Fruit fly (Drosophila melanogaster) whole organism, embryonic: ENCODE data around the gene Ns4.

Experiments used
- Abd-B ChIP-seq: fragments of 200-800 bp; sonication (Bioruptor generic); optimal IDR thresholded peaks from 2 replicates; lab custom pipeline; 2018; ENCODE audit warnings: missing biosample characterization, mild to moderate bottlenecking, missing genetic modification characterization, moderate library complexity
- CG10209 ChIP-seq: fragments of 200-800 bp; sonication (Bioruptor generic); optimal IDR thresholded peaks from 3 replicates; lab custom pipeline; 2017; ENCODE audit warnings: missing biosample characterization, mild to moderate bottlenecking, missing genetic modification characterization, missing genetic modification reagents
- CG10321 ChIP-seq: fragments of 200-800 bp; sonication (Bioruptor generic); IDR thresholded peaks from 2 replicates; pipeline ENCODE4 v1.3.6; 2022; ENCODE audit warnings: missing biosample characterization, missing genetic modification characterization
- CG10462 ChIP-seq: fragments of 200-800 bp; sonication (Bioruptor generic); optimal IDR thresholded peaks from 2 replicates; lab custom pipeline; 2016; ENCODE audit warnings: missing biosample characterization, missing genetic modification characterization
- CG11696 ChIP-seq: fragments of 200-800 bp; sonication (Bioruptor generic); IDR thresholded peaks from 2 replicates; pipeline ENCODE4 v1.3.6; 2022; ENCODE audit warnings: missing biosample characterization, missing genetic modification characterization
- CG12299 ChIP-seq: fragments of 200-800 bp; sonication (Bioruptor generic); optimal IDR thresholded peaks from 2 replicates; lab custom pipeline; 2018; ENCODE audit warnings: missing biosample characterization, mild to moderate bottlenecking, missing genetic modification characterization
- CG12769 ChIP-seq: fragments of 200-800 bp; sonication (Bioruptor generic); optimal IDR thresholded peaks from 2 replicates; lab custom pipeline; 2019; ENCODE audit warnings: missing biosample characterization, mild to moderate bottlenecking, missing genetic modification characterization, moderate library complexity
- CG13775 ChIP-seq: fragments of 200-800 bp; sonication (Bioruptor generic); optimal IDR thresholded peaks from 3 replicates; lab custom pipeline; 2017; ENCODE audit warnings: missing biosample characterization, mild to moderate bottlenecking, missing genetic modification characterization
- CG13894 ChIP-seq: fragments of 200-800 bp; sonication (Bioruptor generic); optimal IDR thresholded peaks from 3 replicates; lab custom pipeline; 2018; ENCODE audit warnings: missing biosample characterization, mild to moderate bottlenecking, missing genetic modification characterization, moderate library complexity
- CG15073 ChIP-seq: fragments of 200-800 bp; sonication (Bioruptor generic); optimal IDR thresholded peaks from 2 replicates; lab custom pipeline; 2016; ENCODE audit warnings: missing biosample characterization, missing genetic modification characterization
- CG15601 ChIP-seq: fragments of 200-800 bp; sonication (Bioruptor generic); optimal IDR thresholded peaks from 3 replicates; lab custom pipeline; 2019; ENCODE audit warnings: missing biosample characterization, mild to moderate bottlenecking, missing genetic modification characterization, moderate library complexity
- CG1602 ChIP-seq: fragments of 200-800 bp; sonication (Bioruptor generic); optimal IDR thresholded peaks from 3 replicates; lab custom pipeline; 2016; ENCODE audit warnings: missing biosample characterization, missing genetic modification characterization
- CG1603 ChIP-seq: fragments of 200-800 bp; sonication (Bioruptor generic); optimal IDR thresholded peaks from 2 replicates; lab custom pipeline; 2019; ENCODE audit warnings: missing biosample characterization, mild to moderate bottlenecking, missing genetic modification characterization, moderate library complexity
- CG3163 ChIP-seq: fragments of 200-800 bp; sonication (Bioruptor generic); optimal IDR thresholded peaks from 3 replicates; lab custom pipeline; 2016; ENCODE audit warnings: missing biosample characterization, missing genetic modification characterization
- CG32767 ChIP-seq: fragments of 200-800 bp; sonication (Bioruptor generic); IDR thresholded peaks from 2 replicates; pipeline ENCODE4 v1.3.6; 2022; ENCODE audit warnings: missing biosample characterization, missing genetic modification characterization
- CG3726 ChIP-seq: fragments of 200-800 bp; sonication (Bioruptor generic); IDR thresholded peaks from 3 replicates; pipeline ENCODE4, ENCODE4 v1.3.6; 2022; ENCODE audit warnings: missing biosample characterization, missing genetic modification characterization
- CG4707 ChIP-seq: fragments of 200-800 bp; sonication (Bioruptor generic); optimal IDR thresholded peaks from 2 replicates; lab custom pipeline; 2018; ENCODE audit warnings: missing biosample characterization, mild to moderate bottlenecking, missing genetic modification characterization, moderate library complexity
- CG4854 ChIP-seq: fragments of 200-800 bp; sonication (Bioruptor generic); optimal IDR thresholded peaks from 2 replicates; lab custom pipeline; 2016; ENCODE audit warnings: missing biosample characterization, missing genetic modification characterization, inconsistent platforms
- CG6791 ChIP-seq: fragments of 200-800 bp; sonication (Bioruptor generic); IDR thresholded peaks from 3 replicates; pipeline ENCODE4 v1.3.6; 2022; ENCODE audit warnings: missing biosample characterization, missing genetic modification characterization; ENCODE audit not compliant: partially characterized antibody
- CG6854 ChIP-seq: fragments of 200-800 bp; sonication (Bioruptor generic); optimal IDR thresholded peaks from 3 replicates; lab custom pipeline; 2017; ENCODE audit warnings: missing biosample characterization, mild to moderate bottlenecking, missing genetic modification characterization
- CG7786 ChIP-seq: fragments of 200-800 bp; sonication (Bioruptor generic); optimal IDR thresholded peaks from 2 replicates; lab custom pipeline; 2016; ENCODE audit warnings: missing biosample characterization, missing genetic modification characterization
- CG9437 ChIP-seq: fragments of 200-800 bp; sonication (Bioruptor generic); optimal IDR thresholded peaks from 2 replicates; lab custom pipeline; 2018; ENCODE audit warnings: missing biosample characterization, mild to moderate bottlenecking, missing genetic modification characterization
- Dp ChIP-seq: fragments of 200-800 bp; sonication (Bioruptor generic); optimal IDR thresholded peaks from 2 replicates; lab custom pipeline; 2018; ENCODE audit warnings: missing biosample characterization, mild to moderate bottlenecking, missing genetic modification characterization, moderate library complexity
- ERR ChIP-seq: fragments of 200-800 bp; sonication (Bioruptor generic); optimal IDR thresholded peaks from 2 replicates; lab custom pipeline; 2016; ENCODE audit warnings: missing biosample characterization, missing genetic modification characterization
- Elba2 ChIP-seq: fragments of 200-800 bp; sonication (Bioruptor generic); optimal IDR thresholded peaks from 3 replicates; lab custom pipeline; 2016; ENCODE audit warnings: missing biosample characterization, missing genetic modification characterization
- Gsc ChIP-seq: fragments of 200-800 bp; sonication (Bioruptor generic); IDR thresholded peaks from 2 replicates; pipeline ENCODE4 v1.3.6; 2022; ENCODE audit warnings: missing biosample characterization, missing genetic modification characterization
- NK7.1 ChIP-seq: fragments of 200-800 bp; sonication (Bioruptor generic); optimal IDR thresholded peaks from 3 replicates; lab custom pipeline; 2016; ENCODE audit warnings: missing biosample characterization, missing genetic modification characterization
- ac ChIP-seq: fragments of 200-800 bp; sonication (Bioruptor generic); optimal IDR thresholded peaks from 3 replicates; lab custom pipeline; 2017; ENCODE audit warnings: missing biosample characterization, mild to moderate bottlenecking, missing genetic modification characterization
- ato ChIP-seq: fragments of 200-800 bp; sonication (Bioruptor generic); IDR thresholded peaks from 2 replicates; pipeline ENCODE4 v1.3.6; 2022; ENCODE audit warnings: missing biosample characterization, missing genetic modification characterization; ENCODE audit not compliant: partially characterized antibody
- az2 ChIP-seq: fragments of 200-800 bp; sonication (Bioruptor generic); optimal IDR thresholded peaks from 3 replicates; lab custom pipeline; 2016; ENCODE audit warnings: missing biosample characterization, missing genetic modification characterization
- bab2 ChIP-seq: fragments of 200-800 bp; sonication (Bioruptor generic); optimal IDR thresholded peaks from 2 replicates; lab custom pipeline; 2016; ENCODE audit warnings: missing biosample characterization, missing genetic modification characterization
- bsh ChIP-seq, 2 experiments: fragments of 200-800 bp; sonication (Bioruptor generic); optimal IDR thresholded peaks; 2 replicates each; lab custom pipeline; 2017 to 2018; ENCODE audit warnings: mild to moderate bottlenecking in 2 of 2, missing biosample characterization in 2 of 2, missing genetic modification characterization in 2 of 2, moderate library complexity in 1 of 2
- gem ChIP-seq: fragments of 200-800 bp; sonication (Bioruptor generic); optimal IDR thresholded peaks from 2 replicates; lab custom pipeline; 2019; ENCODE audit warnings: missing biosample characterization, mild to moderate bottlenecking, missing genetic modification characterization, moderate library complexity
- gt ChIP-seq: fragments of 200-800 bp; sonication (Bioruptor generic); IDR thresholded peaks from 2 replicates; pipeline ENCODE4 v1.3.6; 2022; ENCODE audit warnings: missing biosample characterization, missing genetic modification characterization
- h ChIP-seq: fragments of >200 bp; optimal IDR thresholded peaks from 2 replicates; lab custom pipeline; 2017
- mld ChIP-seq: fragments of 200-800 bp; sonication (Bioruptor generic); IDR thresholded peaks from 3 replicates; pipeline ENCODE4 v1.3.6; 2022; ENCODE audit warnings: missing biosample characterization, missing genetic modification characterization; ENCODE audit not compliant: partially characterized antibody
- nau ChIP-seq: fragments of 200-800 bp; sonication (Bioruptor generic); optimal IDR thresholded peaks from 3 replicates; lab custom pipeline; 2017; ENCODE audit warnings: missing biosample characterization, mild to moderate bottlenecking, missing genetic modification characterization, missing genetic modification reagents
- nerfin-2 ChIP-seq: fragments of 200-800 bp; sonication (Bioruptor generic); IDR thresholded peaks from 2 replicates; pipeline ENCODE4 v1.3.6; 2022; ENCODE audit warnings: missing biosample characterization, missing genetic modification characterization; ENCODE audit not compliant: partially characterized antibody
- odd ChIP-seq: fragments of 200-800 bp; sonication (Bioruptor generic); optimal IDR thresholded peaks from 2 replicates; lab custom pipeline; 2017; ENCODE audit warnings: missing biosample characterization, mild to moderate bottlenecking, missing genetic modification characterization
- org-1 ChIP-seq: fragments of 200-800 bp; sonication (Bioruptor generic); optimal IDR thresholded peaks from 2 replicates; lab custom pipeline; 2017; ENCODE audit warnings: missing biosample characterization, missing genetic modification characterization
- otp ChIP-seq: fragments of 200-800 bp; sonication (Bioruptor generic); IDR thresholded peaks from 3 replicates; pipeline ENCODE4, ENCODE4 v1.3.6; 2022; ENCODE audit warnings: missing biosample characterization, missing genetic modification characterization
- p53 ChIP-seq: fragments of 200-800 bp; sonication (Bioruptor generic); optimal IDR thresholded peaks from 2 replicates; lab custom pipeline; 2016; ENCODE audit warnings: missing biosample characterization, missing genetic modification characterization
- pfk ChIP-seq: fragments of 200-800 bp; sonication (Bioruptor generic); optimal IDR thresholded peaks from 2 replicates; lab custom pipeline; 2018; ENCODE audit warnings: missing biosample characterization, mild to moderate bottlenecking, missing genetic modification characterization, moderate library complexity
- psq ChIP-seq: fragments of 200-800 bp; sonication (Bioruptor generic); optimal IDR thresholded peaks from 2 replicates; lab custom pipeline; 2017; ENCODE audit warnings: missing biosample characterization, missing genetic modification characterization
- rib ChIP-seq: fragments of 200-800 bp; sonication (Bioruptor generic); IDR thresholded peaks from 2 replicates; pipeline ENCODE4 v1.3.6; 2022; ENCODE audit warnings: missing biosample characterization, missing genetic modification characterization
- scrt ChIP-seq: fragments of 200-800 bp; sonication (Bioruptor generic); optimal IDR thresholded peaks from 2 replicates; lab custom pipeline; 2018; ENCODE audit warnings: missing biosample characterization, mild to moderate bottlenecking, missing genetic modification characterization, moderate library complexity
- seq ChIP-seq: fragments of 200-800 bp; sonication (Bioruptor generic); IDR thresholded peaks from 2 replicates; pipeline ENCODE4 v1.3.6; 2022; ENCODE audit warnings: missing biosample characterization, missing genetic modification characterization
- shn ChIP-seq: fragments of 200-800 bp; sonication (Bioruptor generic); optimal IDR thresholded peaks from 3 replicates; lab custom pipeline; 2016; ENCODE audit warnings: missing biosample characterization, missing genetic modification characterization
- tna ChIP-seq: fragments of 200-800 bp; sonication (Bioruptor generic); IDR thresholded peaks from 2 replicates; pipeline ENCODE4 v1.3.6; 2022; ENCODE audit warnings: missing biosample characterization, missing genetic modification characterization; ENCODE audit not compliant: partially characterized antibody
- ttk ChIP-seq: fragments of 200-800 bp; sonication (Bioruptor generic); IDR thresholded peaks from 2 replicates; pipeline ENCODE4 v2.1.2; 2022; ENCODE audit warnings: missing biosample characterization, missing genetic modification characterization

Ns4 gene

DNA sequence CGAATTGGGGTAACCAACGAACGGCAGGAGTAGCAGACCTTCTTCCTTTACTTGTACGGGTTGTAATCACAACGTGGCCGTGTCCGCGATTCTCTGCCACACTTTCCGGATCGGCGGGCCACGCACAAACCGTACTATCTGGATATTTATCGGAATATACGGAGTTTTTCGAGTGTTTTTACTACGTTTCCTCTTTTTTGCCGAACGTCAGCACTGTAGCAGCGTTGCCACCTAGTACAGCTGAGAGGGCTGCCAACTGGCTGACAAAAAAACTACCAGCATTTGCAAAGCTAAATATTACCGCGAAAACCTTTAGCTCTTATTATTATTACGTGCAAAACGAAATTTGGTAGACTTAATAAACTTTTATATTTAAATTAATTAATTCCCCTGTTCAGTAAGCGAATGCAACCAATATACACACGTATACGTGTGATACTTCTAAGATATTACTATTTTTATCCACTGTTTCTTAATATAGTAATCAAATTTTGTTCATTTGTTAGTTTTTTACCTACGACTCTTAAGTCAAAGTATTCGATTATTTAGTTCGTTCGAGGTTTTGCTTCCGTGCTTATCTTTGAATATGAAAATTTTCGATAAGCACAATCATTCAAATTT, 18.1 kb upstream of the Ns4 start, which contains the start of gene TM9SF2 (continued):
- TF ChIP-seq psq (GFP tag; lab: Kevin White, UChicago) (no peak), CG13775 (GFP tag; lab: Kevin White, UChicago) (peak; percentile 39), bab2 (peak; percentile 29), CG4854 (GFP tag; lab: Kevin White, UChicago) (no peak), CG12769 (tag; lab: Kevin White, UChicago) (no peak), nau (no peak), CG3726 (no peak), Dp (GFP tag; lab: Kevin White, UChicago) (no peak), ERR (GFP tag; lab: Kevin White, UChicago) (no peak), CG15601 (tag; lab: Kevin White, UChicago) (no peak), ttk (GFP tag; lab: Robert Waterston, UW) (no peak), shn (GFP tag; lab: Kevin White, UChicago) (no peak), scrt (GFP tag; lab: Kevin White, UChicago) (no peak), CG32767 (GFP tag; lab: Robert Waterston, UW) (no peak), CG4707 (GFP tag; lab: Kevin White, UChicago) (no peak), Gsc (GFP tag; lab: Robert Waterston, UW) (no peak), gt (no peak), CG1603 (no peak), p53 (GFP tag; lab: Kevin White, UChicago) (no peak), Elba2 (no peak), otp (GFP tag; lab: Robert Waterston, UW) (0 out of 3 replicates have a peak, but pooled peaks have one; percentile 28), tna (GFP tag; lab: Robert Waterston, UW) (no peak), CG12299 (tag; lab: Kevin White, UChicago) (no peak), rib (GFP tag; lab: Robert Waterston, UW) (no peak), CG9437 (GFP tag; lab: Kevin White, UChicago) (peak; percentile 46), Abd-B (GFP tag; lab: Kevin White, UChicago) (no peak), h (lab: Kevin White, UChicago) (no peak), az2 (GFP tag; lab: Kevin White, UChicago) (peak; percentile 7), CG15073 (GFP tag; lab: Kevin White, UChicago) (no peak), odd (GFP tag; lab: Kevin White, UChicago) (no peak), ac (GFP tag; lab: Kevin White, UChicago) (no peak), CG3163 (GFP tag; lab: Kevin White, UChicago) (no peak), NK7.1 (GFP tag; lab: Kevin White, UChicago) (no peak), CG10321 (GFP tag; lab: Robert Waterston, UW) (no peak), nerfin-2 (no peak), CG11696 (GFP tag; lab: Robert Waterston, UW) (0 out of 2 replicates have a peak, but pooled peaks have one; percentile 39), CG7786 (GFP tag; lab: Kevin White, UChicago) (no peak), seq (no peak), CG6854 (GFP tag; lab: Kevin White, UChicago) (no peak), CG6791 (GFP tag; lab: Robert Waterston, UW) (0 out of 3 replicates have a peak, but pooled peaks have one; percentile 21), CG10462 (GFP tag; lab: Kevin White, UChicago) (no peak), pfk (GFP tag; lab: Kevin White, UChicago) (no peak), ato (GFP tag; lab: Robert Waterston, UW) (no peak), bsh (GFP tag; optimal IDR thresholded peaks at IDR 0.05; lab: Kevin White, UChicago) (no peak), CG1602 (GFP tag; lab: Kevin White, UChicago) (peak; percentile 6), CG13894 (no peak), CG10209 (GFP tag; lab: Kevin White, UChicago) (no peak), org-1 (GFP tag; lab: Kevin White, UChicago) (no peak), mld (GFP tag; lab: Robert Waterston, UW) (no peak), gem (no peak)
